Worm (Caenorhabditis elegans) whole organism, late embryonic: ENCODE results near the gene F43D2.7.

ENCODE experiments used
- C38D4.7 ChIP-seq: fragments of 200-800 bp; sonication (Bioruptor generic); optimal IDR thresholded peaks from 2 replicates; lab custom pipeline; 2018; ENCODE audit warnings: mild to moderate bottlenecking, missing genetic modification characterization, moderate library complexity, missing compliant biosample characterization
- K02D7.2 ChIP-seq: sonication (generic microtip); optimal IDR thresholded peaks from 2 replicates; lab custom pipeline; 2017; ENCODE audit warnings: mild to moderate bottlenecking, missing genetic modification characterization, missing compliant biosample characterization
- K09A11.1 ChIP-seq: sonication (generic microtip); optimal IDR thresholded peaks from 2 replicates; lab custom pipeline; 2017; ENCODE audit warnings: antibody characterized with exemption, mild to moderate bottlenecking, missing genetic modification characterization, missing compliant biosample characterization; ENCODE audit not compliant: insufficient read depth
- T23F11.4 ChIP-seq: fragments of 200-800 bp; sonication (Bioruptor generic); optimal IDR thresholded peaks from 2 replicates; lab custom pipeline; 2018; ENCODE audit warnings: mild to moderate bottlenecking, missing genetic modification characterization, missing compliant biosample characterization
- ahr-1 ChIP-seq: sonication (generic microtip); optimal IDR thresholded peaks from 2 replicates; lab custom pipeline; 2016; ENCODE audit warnings: missing genetic modification characterization, missing compliant biosample characterization
- ama-1 ChIP-seq: fragments of 150-350 bp; optimal IDR thresholded peaks from 2 replicates; lab custom pipeline; 2014
- ceh-14 ChIP-seq: sonication (generic microtip); optimal IDR thresholded peaks from 2 replicates; lab custom pipeline; 2016; ENCODE audit warnings: missing genotype, missing genetic modification characterization, missing compliant biosample characterization
- ceh-19 ChIP-seq: fragments of 200-800 bp; sonication (Bioruptor generic); optimal IDR thresholded peaks from 2 replicates; lab custom pipeline; 2018; ENCODE audit warnings: mild to moderate bottlenecking, missing genetic modification characterization, missing compliant biosample characterization
- ceh-2 ChIP-seq: sonication (generic microtip); optimal IDR thresholded peaks from 2 replicates; lab custom pipeline; 2016; ENCODE audit warnings: missing genotype, missing genetic modification characterization, missing compliant biosample characterization
- ceh-30 ChIP-seq: fragments of 150-350 bp; optimal IDR thresholded peaks from 2 replicates; lab custom pipeline; 2014; ENCODE audit warnings: missing biosample characterization, missing genetic modification characterization
- ceh-31 ChIP-seq: sonication (generic microtip); optimal IDR thresholded peaks from 2 replicates; lab custom pipeline; 2016; ENCODE audit warnings: missing genetic modification characterization, missing compliant biosample characterization
- ceh-34 ChIP-seq: sonication (generic microtip); optimal IDR thresholded peaks from 2 replicates; lab custom pipeline; 2016; ENCODE audit warnings: mild to moderate bottlenecking, missing genetic modification characterization, missing compliant biosample characterization
- ceh-9 ChIP-seq: sonication (generic microtip); optimal IDR thresholded peaks from 2 replicates; lab custom pipeline; 2016; ENCODE audit warnings: mild to moderate bottlenecking, missing genetic modification characterization, inconsistent platforms, missing compliant biosample characterization
- che-1 ChIP-seq: sonication (generic microtip); optimal IDR thresholded peaks from 2 replicates; lab custom pipeline; 2016; ENCODE audit warnings: mild to moderate bottlenecking, missing genetic modification characterization, missing compliant biosample characterization
- dmd-4 ChIP-seq: sonication (generic microtip); optimal IDR thresholded peaks from 2 replicates; lab custom pipeline; 2016; ENCODE audit warnings: borderline replicate concordance, missing genetic modification characterization, missing compliant biosample characterization
- elt-2 ChIP-seq: sonication (generic microtip); optimal IDR thresholded peaks from 2 replicates; lab custom pipeline; 2016; ENCODE audit warnings: missing genetic modification reagents, missing genetic modification characterization, missing compliant biosample characterization
- ets-4 ChIP-seq: sonication (generic microtip); optimal IDR thresholded peaks from 2 replicates; lab custom pipeline; 2016; ENCODE audit warnings: missing genetic modification characterization, missing compliant biosample characterization
- eyg-1 ChIP-seq: sonication (generic microtip); optimal IDR thresholded peaks from 2 replicates; lab custom pipeline; 2016; ENCODE audit warnings: missing genotype, missing genetic modification characterization, missing compliant biosample characterization
- fax-1 ChIP-seq: sonication (generic microtip); optimal IDR thresholded peaks from 2 replicates; lab custom pipeline; 2016; ENCODE audit warnings: missing genotype, missing genetic modification characterization, missing compliant biosample characterization
- fkh-10 ChIP-seq: fragments of 150-350 bp; optimal IDR thresholded peaks from 2 replicates; lab custom pipeline; 2014; ENCODE audit warnings: missing biosample characterization, missing genetic modification reagents, missing genetic modification characterization
- fkh-6 ChIP-seq: sonication (generic microtip); optimal IDR thresholded peaks from 2 replicates; lab custom pipeline; 2016; ENCODE audit warnings: missing genetic modification characterization, missing compliant biosample characterization
- gmeb-2 ChIP-seq: sonication (generic microtip); optimal IDR thresholded peaks from 2 replicates; lab custom pipeline; 2016; ENCODE audit warnings: missing genetic modification characterization, inconsistent platforms, missing compliant biosample characterization
- hlh-6 ChIP-seq: sonication (generic microtip); optimal IDR thresholded peaks from 2 replicates; lab custom pipeline; 2016; ENCODE audit warnings: missing genotype, missing genetic modification characterization, missing compliant biosample characterization
- lim-6 ChIP-seq: sonication (generic microtip); optimal IDR thresholded peaks from 2 replicates; lab custom pipeline; 2016; ENCODE audit warnings: missing genetic modification characterization, missing compliant biosample characterization
- lin-11 ChIP-seq: fragments of 200-800 bp; sonication (Bioruptor generic); optimal IDR thresholded peaks from 2 replicates; lab custom pipeline; 2018; ENCODE audit warnings: mild to moderate bottlenecking, missing genetic modification characterization, missing compliant biosample characterization
- mec-3 ChIP-seq: sonication (generic microtip); optimal IDR thresholded peaks from 2 replicates; lab custom pipeline; 2016; ENCODE audit warnings: borderline replicate concordance, missing genetic modification characterization, missing compliant biosample characterization
- nhr-232 ChIP-seq: sonication (generic microtip); optimal IDR thresholded peaks from 2 replicates; lab custom pipeline; 2016; ENCODE audit warnings: missing genetic modification characterization, missing compliant biosample characterization
- npax-4 ChIP-seq: sonication (generic microtip); optimal IDR thresholded peaks from 2 replicates; lab custom pipeline; 2016; ENCODE audit warnings: missing genetic modification characterization, missing compliant biosample characterization
- pax-1 ChIP-seq: fragments of 150-350 bp; optimal IDR thresholded peaks from 2 replicates; lab custom pipeline; 2014; ENCODE audit warnings: missing biosample characterization, missing genetic modification characterization
- pha-4 ChIP-seq: fragments of 150-350 bp; optimal IDR thresholded peaks from 2 replicates; lab custom pipeline; 2018; ENCODE audit warnings: missing biosample characterization, missing genetic modification reagents, missing genetic modification characterization
- pqm-1 ChIP-seq: sonication (generic microtip); optimal IDR thresholded peaks from 2 replicates; lab custom pipeline; 2016; ENCODE audit warnings: missing genetic modification characterization, missing compliant biosample characterization
- rnt-1 ChIP-seq: sonication (generic microtip); optimal IDR thresholded peaks from 2 replicates; lab custom pipeline; 2016; ENCODE audit warnings: missing genetic modification characterization, missing compliant biosample characterization
- sdc-2 ChIP-seq: sonication (generic microtip); optimal IDR thresholded peaks from 2 replicates; lab custom pipeline; 2016; ENCODE audit warnings: missing genotype, missing genetic modification characterization, missing compliant biosample characterization
- sox-2 ChIP-seq: fragments of 200-800 bp; sonication (Bioruptor generic); IDR thresholded peaks from 2 replicates; pipeline ENCODE4 v1.3.6; 2022; ENCODE audit warnings: missing genetic modification reagents, missing genetic modification characterization, missing compliant biosample characterization
- syd-9 ChIP-seq: sonication (generic microtip); optimal IDR thresholded peaks from 2 replicates; lab custom pipeline; 2016; ENCODE audit warnings: mild to moderate bottlenecking, missing genetic modification characterization, moderate library complexity, missing compliant biosample characterization
- tbx-7 ChIP-seq: sonication (generic microtip); optimal IDR thresholded peaks from 2 replicates; lab custom pipeline; 2016; ENCODE audit warnings: missing genotype, missing genetic modification characterization, missing compliant biosample characterization
- ttx-3 ChIP-seq: sonication (generic microtip); optimal IDR thresholded peaks from 2 replicates; lab custom pipeline; 2016; ENCODE audit warnings: missing genetic modification reagents, missing genetic modification characterization, missing compliant biosample characterization
- unc-3 ChIP-seq, 2 experiments: fragments of 200-800 bp in 1 of 2; sonication (Bioruptor generic) in 1 of 2; sonication (generic microtip) in 1 of 2; conservative IDR thresholded peaks in 1 of 2; optimal IDR thresholded peaks in 1 of 2; 2 replicates each; pipeline versions ENCODE4 v1.3.6 to Lab custom; 2016 to 2022; ENCODE audit warnings: missing compliant biosample characterization in 2 of 2, missing genetic modification characterization in 2 of 2, missing genetic modification reagents in 1 of 2
- unc-42 ChIP-seq: sonication (generic microtip); optimal IDR thresholded peaks from 2 replicates; lab custom pipeline; 2016; ENCODE audit warnings: missing genotype, missing genetic modification characterization, missing compliant biosample characterization
- unc-55 ChIP-seq: sonication (generic microtip); optimal IDR thresholded peaks from 2 replicates; lab custom pipeline; 2017; ENCODE audit warnings: missing biosample characterization, missing genetic modification reagents, missing genetic modification characterization
- unc-86 ChIP-seq: sonication (generic microtip); optimal IDR thresholded peaks from 2 replicates; lab custom pipeline; 2016; ENCODE audit warnings: missing genetic modification characterization, missing compliant biosample characterization
- zip-5 ChIP-seq: sonication (generic microtip); optimal IDR thresholded peaks from 2 replicates; lab custom pipeline; 2016; ENCODE audit warnings: missing genetic modification characterization, missing compliant biosample characterization
- ztf-16 ChIP-seq: sonication (generic microtip); optimal IDR thresholded peaks from 2 replicates; lab custom pipeline; 2017; ENCODE audit warnings: missing genetic modification characterization, missing compliant biosample characterization

F43D2.7 gene

DNA sequence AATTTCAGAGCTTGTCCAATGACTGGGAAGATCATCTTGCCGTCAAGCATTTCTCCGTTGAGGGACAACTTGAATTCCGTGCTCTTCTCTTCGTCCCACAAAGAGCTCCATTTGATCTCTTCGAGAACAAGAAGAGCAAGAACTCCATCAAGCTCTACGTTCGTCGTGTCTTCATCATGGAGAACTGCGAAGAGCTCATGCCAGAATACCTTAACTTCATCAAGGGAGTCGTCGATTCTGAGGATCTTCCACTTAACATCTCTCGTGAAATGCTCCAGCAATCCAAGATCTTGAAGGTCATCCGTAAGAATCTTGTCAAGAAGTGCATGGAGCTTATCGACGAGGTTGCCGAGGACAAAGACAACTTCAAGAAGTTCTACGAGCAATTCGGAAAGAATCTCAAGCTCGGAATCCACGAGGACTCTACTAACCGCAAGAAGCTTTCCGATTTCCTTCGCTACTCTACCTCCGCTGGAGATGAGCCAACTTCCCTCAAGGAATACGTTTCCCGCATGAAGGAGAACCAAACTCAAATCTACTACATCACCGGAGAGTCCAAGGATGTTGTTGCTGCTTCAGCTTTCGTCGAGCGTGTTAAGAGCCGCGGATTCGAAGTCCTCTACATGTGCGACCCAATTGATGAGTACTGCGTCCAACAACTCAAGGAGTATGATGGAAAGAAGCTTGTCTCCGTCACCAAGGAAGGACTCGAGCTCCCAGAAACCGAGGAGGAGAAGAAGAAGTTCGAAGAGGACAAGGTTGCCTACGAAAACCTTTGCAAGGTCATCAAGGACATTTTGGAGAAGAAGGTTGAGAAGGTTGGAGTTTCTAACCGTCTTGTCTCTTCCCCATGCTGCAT, 47.4 kb upstream of the F43D2.7 start:
- no peak for TF ChIP-seq ets-4 (tag; lab: Kevin White, UChicago)
- TF ChIP-seq T23F11.4 (GFP tag; lab: Kevin White, UChicago), result peak; percentile 2
- no peak for TF ChIP-seq fkh-10
- TF ChIP-seq unc-3 (GFP tag; conservative IDR thresholded peaks at IDR 0.05; lab: Robert Waterston, UW), result no peak
- TF ChIP-seq unc-3 (tag; optimal IDR thresholded peaks at IDR 0.05; lab: Kevin White, UChicago), result no peak
- TF ChIP-seq K02D7.2 (tag; lab: Kevin White, UChicago), result no peak

DNA sequence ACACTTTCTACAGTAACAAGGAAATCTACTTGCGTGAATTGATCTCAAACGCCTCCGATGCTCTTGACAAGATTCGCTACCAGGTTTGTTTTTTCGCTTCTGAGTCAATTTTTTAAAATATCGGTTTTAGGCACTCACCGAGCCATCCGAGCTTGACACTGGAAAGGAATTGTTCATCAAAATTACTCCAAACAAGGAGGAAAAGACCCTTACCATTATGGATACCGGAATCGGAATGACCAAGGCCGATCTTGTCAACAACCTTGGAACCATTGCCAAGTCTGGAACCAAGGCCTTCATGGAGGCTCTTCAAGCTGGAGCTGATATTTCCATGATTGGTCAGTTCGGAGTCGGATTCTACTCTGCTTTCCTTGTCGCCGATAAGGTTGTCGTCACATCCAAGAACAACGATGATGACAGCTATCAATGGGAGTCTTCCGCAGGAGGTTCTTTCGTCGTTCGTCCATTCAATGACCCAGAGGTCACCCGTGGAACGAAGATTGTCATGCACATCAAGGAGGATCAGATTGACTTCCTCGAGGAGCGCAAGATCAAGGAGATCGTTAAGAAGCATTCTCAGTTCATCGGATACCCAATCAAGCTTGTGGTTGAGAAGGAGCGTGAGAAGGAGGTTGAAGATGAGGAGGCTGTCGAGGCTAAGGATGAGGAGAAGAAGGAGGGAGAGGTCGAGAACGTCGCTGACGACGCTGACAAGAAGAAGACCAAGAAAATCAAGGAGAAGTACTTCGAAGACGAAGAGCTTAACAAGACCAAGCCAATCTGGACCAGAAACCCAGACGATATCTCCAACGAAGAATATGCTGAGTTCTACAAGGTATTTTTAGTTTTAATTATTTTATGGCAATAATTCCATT, 46.5 kb upstream of the F43D2.7 start:
- TF ChIP-seq pqm-1 (tag; lab: Kevin White, UChicago) (peak; percentile 4), ceh-14 (tag; lab: Kevin White, UChicago) (no peak), hlh-6 (tag; lab: Kevin White, UChicago) (peak; percentile 8)

DNA sequence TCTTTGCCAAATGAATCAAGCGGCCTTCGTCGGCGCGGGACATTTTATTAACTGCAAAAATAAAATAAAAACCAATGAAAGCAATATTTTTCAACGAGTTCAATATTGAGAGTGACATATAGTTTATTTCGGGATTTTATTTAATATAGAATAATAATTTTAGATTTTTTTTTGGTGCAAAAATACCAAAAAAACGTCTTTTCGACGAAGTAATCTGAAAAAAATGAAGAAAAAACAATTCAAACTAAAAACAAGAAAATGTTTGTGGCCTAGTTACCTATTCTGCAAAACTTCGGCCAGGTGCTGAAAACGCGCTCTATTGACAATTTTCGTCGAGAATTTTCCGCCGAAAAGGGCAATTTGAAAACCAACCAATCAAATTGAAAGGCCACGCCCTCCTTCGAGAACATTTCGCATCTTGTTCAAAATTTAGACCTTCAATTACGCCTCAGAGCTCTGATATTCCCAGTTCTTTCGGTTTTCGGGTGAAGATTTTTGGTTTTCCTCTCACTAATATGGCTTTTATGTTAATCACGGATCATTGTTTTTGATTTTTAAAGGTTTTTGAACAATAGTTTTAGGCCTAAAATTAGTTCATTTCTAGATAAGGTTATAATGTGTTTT, 45.6 kb upstream of the F43D2.7 start, which contains the start of gene C47E8.4:
TSS of gene C47E8.4 (minus strand) at position 51 of the 624 bp plus-strand sequence.
- TF ChIP-seq ceh-2 (tag; lab: Kevin White, UChicago) (peak; percentile 96), eyg-1 (tag; lab: Kevin White, UChicago) (peak; percentile 78), sdc-2 (tag; lab: Kevin White, UChicago) (peak; percentile 64), ceh-30 (tag; lab: Kevin White, UChicago) (peak; percentile 87), pqm-1 (tag; lab: Kevin White, UChicago) (peak; percentile 85), lim-6 (tag; lab: Kevin White, UChicago) (peak; percentile 50), sox-2 (GFP tag; lab: Robert Waterston, UW) (peak; percentile 49), che-1 (tag; lab: Kevin White, UChicago) (peak; percentile 6), gmeb-2 (tag; lab: Kevin White, UChicago) (no peak), ceh-19 (GFP tag; lab: Kevin White, UChicago) (no peak), mec-3 (peak; percentile 83), ceh-14 (tag; lab: Kevin White, UChicago) (peak; percentile 86), tbx-7 (tag; lab: Kevin White, UChicago) (peak; percentile 95), unc-42 (tag; lab: Kevin White, UChicago) (peak; percentile 96), rnt-1 (tag; lab: Kevin White, UChicago) (peak; percentile 93), syd-9 (tag; lab: Kevin White, UChicago) (peak; percentile 53), hlh-6 (tag; lab: Kevin White, UChicago) (no peak), ceh-34 (peak; percentile 88), ceh-31 (tag; lab: Kevin White, UChicago) (peak; percentile 98), nhr-232 (tag; lab: Kevin White, UChicago) (no peak), unc-86 (tag; lab: Kevin White, UChicago) (peak; percentile 82), ahr-1 (tag; lab: Kevin White, UChicago) (no peak), K02D7.2 (tag; lab: Kevin White, UChicago) (no peak), pax-1 (tag; lab: Kevin White, UChicago) (peak; percentile 87), pha-4 (tag; lab: Kevin White, UChicago) (no peak), fkh-6 (tag; lab: Kevin White, UChicago) (peak; percentile 69), elt-2 (tag; lab: Kevin White, UChicago) (peak; percentile 85), npax-4 (tag; lab: Kevin White, UChicago) (no peak), unc-55 (GFP tag; lab: Kevin White, UChicago) (peak; percentile 81), dmd-4 (tag; lab: Kevin White, UChicago) (no peak), ama-1 (lab: Kevin White, UChicago) (no peak), C38D4.7 (no peak), K09A11.1 (peak; percentile 25), ttx-3 (peak; percentile 47), fax-1 (tag; lab: Kevin White, UChicago) (peak; percentile 73), ceh-9 (tag; lab: Kevin White, UChicago) (no peak), ets-4 (tag; lab: Kevin White, UChicago) (peak; percentile 94), zip-5 (tag; lab: Kevin White, UChicago) (peak; percentile 72), ztf-16 (tag; lab: Kevin White, UChicago) (peak; percentile 63), lin-11 (no peak)
